Worm (Caenorhabditis elegans): ENCODE results near the gene ssr-2.

- TF ChIP-seq him-1 (tag; optimal IDR thresholded peaks at IDR 0.05) (no peak), dao-5 (tag; optimal IDR thresholded peaks at IDR 0.05) (no peak), W03F9.2 (tag; optimal IDR thresholded peaks at IDR 0.05) (no peak)
Measured at ce11 chrX:2838619-2839018, 11.1 kb upstream of the ssr-2 start.

Measured in whole organism, L4/young adult.